Fruit fly (Drosophila melanogaster): Measurements from ENCODE around the gene CG4382.

CG4382 gene

DNA sequence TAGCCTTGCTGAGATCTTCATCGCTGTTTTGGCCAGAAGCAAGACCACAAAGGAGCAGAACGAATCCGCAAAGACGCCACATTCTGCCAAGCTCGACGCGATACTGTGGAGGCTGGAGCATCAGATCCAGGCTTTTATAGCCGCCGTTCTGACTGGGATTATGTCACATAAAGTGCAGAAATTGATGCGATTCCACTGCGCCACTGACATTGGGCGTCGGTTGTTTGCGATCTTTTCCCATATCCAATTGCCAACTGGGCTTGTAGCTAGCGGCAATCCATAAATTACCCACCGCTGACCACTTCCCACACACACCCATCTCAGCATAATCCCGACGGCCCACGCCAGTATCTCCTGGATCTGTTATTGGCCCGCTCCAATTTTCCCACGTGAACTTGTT, at the start of gene CG4382:
Gene CG4382, minus strand, starts transcription at position 101 of the 400 bp plus-strand sequence.
- TF ChIP-seq h (optimal IDR thresholded peaks at IDR 0.05) (no peak), ttk (optimal IDR thresholded peaks at IDR 0.05) (no peak), insv (optimal IDR thresholded peaks at IDR 0.05) (no peak), psq (optimal IDR thresholded peaks at IDR 0.05) (no peak), Myc (optimal IDR thresholded peaks at IDR 0.05) (no peak), Sin3A (optimal IDR thresholded peaks at IDR 0.05) (no peak)

DNA sequence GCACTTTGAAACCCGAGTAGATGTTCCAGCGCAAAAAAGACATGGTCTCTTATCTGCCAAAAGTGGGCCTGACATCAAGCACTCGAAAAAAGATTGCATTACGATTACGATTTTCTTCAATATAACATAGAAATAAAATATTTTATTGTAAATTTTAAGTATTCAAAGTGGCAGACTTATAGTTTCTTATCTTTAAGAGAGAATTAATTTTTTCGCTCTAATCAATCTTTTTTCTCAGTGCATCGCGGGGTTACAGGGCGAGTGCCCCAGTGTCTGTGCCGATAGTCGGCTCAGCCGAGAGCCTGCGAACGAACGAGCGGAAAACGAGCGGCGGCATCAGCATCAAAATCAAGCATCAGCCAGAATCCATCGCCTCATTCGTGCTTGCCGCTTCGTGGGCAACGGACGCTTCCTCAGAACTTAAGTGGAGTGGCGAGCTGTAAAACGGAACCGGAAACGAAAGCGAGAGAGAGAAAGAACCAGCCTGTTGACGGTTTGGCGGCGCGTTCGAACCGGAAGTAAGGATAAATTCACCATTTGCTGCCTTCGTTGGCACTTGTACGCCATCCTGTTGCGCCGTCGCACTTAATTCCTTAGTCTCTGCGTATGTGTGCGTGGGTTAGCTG, 33.3 kb upstream of the CG4382 start, which contains the start of gene Apoltp:
Gene Apoltp, plus strand, starts transcription at position 369 of the 626 bp plus-strand sequence.
- TF ChIP-seq insv (optimal IDR thresholded peaks at IDR 0.05) (no peak), Myc (optimal IDR thresholded peaks at IDR 0.05) (no peak)

DNA sequence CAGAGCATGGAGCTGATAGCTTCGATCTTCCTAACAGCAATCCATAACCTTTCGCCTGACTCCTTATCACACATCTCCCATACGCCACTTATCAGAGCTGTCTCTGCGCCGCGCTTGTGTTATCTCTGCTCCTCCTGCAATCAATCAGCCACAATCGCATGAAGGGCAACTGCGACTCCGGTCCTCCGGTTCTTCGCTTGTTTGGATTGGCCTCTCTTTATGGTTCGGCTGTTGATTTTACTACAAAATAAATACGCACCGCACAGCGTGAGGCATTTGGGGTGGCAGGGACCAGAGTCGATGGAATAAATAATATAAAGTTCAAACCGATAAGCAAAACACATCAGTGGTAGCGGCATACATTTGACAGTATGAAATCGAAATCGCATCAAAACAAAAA, 32.4 kb upstream of the CG4382 start:
- TF ChIP-seq insv (optimal IDR thresholded peaks at IDR 0.05): no peak
- no peak for TF ChIP-seq Sin3A (optimal IDR thresholded peaks at IDR 0.05)

dm6 chr2L:9625185-9625584, 24.5 kb upstream of the CG4382 start, which contains the start of gene CG31882:
CG31882 (minus strand) TSS chr2L:9625285.
- TF ChIP-seq psq (optimal IDR thresholded peaks at IDR 0.05) (no peak), Sin3A (optimal IDR thresholded peaks at IDR 0.05) (no peak), ttk (optimal IDR thresholded peaks at IDR 0.05) (no peak), Myc (optimal IDR thresholded peaks at IDR 0.05) (no peak), insv (optimal IDR thresholded peaks at IDR 0.05) (no peak), h (optimal IDR thresholded peaks at IDR 0.05) (no peak)

dm6 chr2L:9619925-9620324, 19.3 kb upstream of the CG4382 start:
- no peak for TF ChIP-seq psq (optimal IDR thresholded peaks at IDR 0.05)
- no peak for TF ChIP-seq h (optimal IDR thresholded peaks at IDR 0.05)
- TF ChIP-seq Myc (optimal IDR thresholded peaks at IDR 0.05): no peak
- TF ChIP-seq insv (optimal IDR thresholded peaks at IDR 0.05): no peak
- no peak for TF ChIP-seq Sin3A (optimal IDR thresholded peaks at IDR 0.05)
- no peak for TF ChIP-seq ttk (optimal IDR thresholded peaks at IDR 0.05)

DNA sequence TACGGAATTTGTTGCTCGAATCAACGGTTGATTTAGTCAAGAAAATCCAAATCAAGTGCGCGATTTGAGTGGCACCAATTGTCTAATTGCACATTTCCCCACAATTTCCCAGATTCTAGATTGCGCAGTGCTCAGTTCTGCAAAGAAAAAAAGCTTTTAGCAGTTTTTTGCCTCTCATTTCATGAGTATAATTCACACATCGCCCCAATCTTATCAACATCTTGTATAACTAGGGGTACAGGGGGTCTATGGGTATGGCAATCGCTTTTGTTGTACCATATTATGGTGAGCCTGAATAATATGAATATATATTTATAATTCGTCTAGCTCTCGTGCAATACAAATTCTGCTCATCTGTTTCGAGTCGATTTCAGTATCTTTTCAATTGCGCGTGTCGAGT, 18.2 kb upstream of the CG4382 start:
- no peak for TF ChIP-seq h (optimal IDR thresholded peaks at IDR 0.05)
- TF ChIP-seq Myc (optimal IDR thresholded peaks at IDR 0.05): no peak
- TF ChIP-seq ttk (optimal IDR thresholded peaks at IDR 0.05): no peak
- TF ChIP-seq insv (optimal IDR thresholded peaks at IDR 0.05): no peak
- no peak for TF ChIP-seq Sin3A (optimal IDR thresholded peaks at IDR 0.05)
- no peak for TF ChIP-seq psq (optimal IDR thresholded peaks at IDR 0.05)

dm6 chr2L:9617908-9618307, 17.2 kb upstream of the CG4382 start:
- no peak for TF ChIP-seq psq (optimal IDR thresholded peaks at IDR 0.05)
- TF ChIP-seq h (optimal IDR thresholded peaks at IDR 0.05): no peak
- TF ChIP-seq ttk (optimal IDR thresholded peaks at IDR 0.05): no peak
- no peak for TF ChIP-seq Myc (optimal IDR thresholded peaks at IDR 0.05)
- no peak for TF ChIP-seq Sin3A (optimal IDR thresholded peaks at IDR 0.05)
- TF ChIP-seq insv (optimal IDR thresholded peaks at IDR 0.05): no peak

dm6 chr2L:9616654-9617053, 16.0 kb upstream of the CG4382 start:
- no peak for TF ChIP-seq Myc (optimal IDR thresholded peaks at IDR 0.05)
- TF ChIP-seq insv (optimal IDR thresholded peaks at IDR 0.05): no peak
- TF ChIP-seq psq (optimal IDR thresholded peaks at IDR 0.05): no peak
- no peak for TF ChIP-seq ttk (optimal IDR thresholded peaks at IDR 0.05)
- no peak for TF ChIP-seq h (optimal IDR thresholded peaks at IDR 0.05)
- no peak for TF ChIP-seq Sin3A (optimal IDR thresholded peaks at IDR 0.05)

DNA sequence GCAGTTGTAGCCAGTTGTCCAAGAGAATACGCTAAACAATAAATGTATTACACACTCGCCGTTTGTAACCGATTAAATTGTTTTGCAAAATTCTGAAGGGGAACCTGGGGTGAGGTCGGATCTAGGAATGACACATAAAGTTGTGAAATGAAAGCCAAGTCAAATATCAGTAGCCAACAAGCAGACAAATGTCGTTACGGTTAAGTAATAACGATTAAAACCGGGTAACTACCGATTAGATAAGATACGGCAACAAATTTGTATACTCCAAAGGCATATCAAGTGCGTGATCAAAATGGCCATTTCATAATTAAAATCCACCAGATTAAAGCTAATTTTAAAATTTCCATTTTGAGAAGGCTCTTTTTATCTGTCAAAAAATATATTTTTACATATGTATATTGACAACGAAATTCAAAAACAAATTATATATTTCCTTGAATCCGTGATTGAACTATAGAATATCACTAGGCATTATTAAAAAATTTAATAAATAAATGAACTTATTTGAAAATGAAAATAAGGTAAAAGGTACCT, 15.4 kb upstream of the CG4382 start, which contains the start of gene GlcAT-S:
Gene GlcAT-S, plus strand, starts transcription at position 487 of the 537 bp plus-strand sequence.
- TF ChIP-seq psq (optimal IDR thresholded peaks at IDR 0.05): no peak
- TF ChIP-seq ttk (optimal IDR thresholded peaks at IDR 0.05): no peak
- no peak for TF ChIP-seq Sin3A (optimal IDR thresholded peaks at IDR 0.05)
- TF ChIP-seq Myc (optimal IDR thresholded peaks at IDR 0.05): no peak
- TF ChIP-seq h (optimal IDR thresholded peaks at IDR 0.05): no peak
- no peak for TF ChIP-seq insv (optimal IDR thresholded peaks at IDR 0.05)

DNA sequence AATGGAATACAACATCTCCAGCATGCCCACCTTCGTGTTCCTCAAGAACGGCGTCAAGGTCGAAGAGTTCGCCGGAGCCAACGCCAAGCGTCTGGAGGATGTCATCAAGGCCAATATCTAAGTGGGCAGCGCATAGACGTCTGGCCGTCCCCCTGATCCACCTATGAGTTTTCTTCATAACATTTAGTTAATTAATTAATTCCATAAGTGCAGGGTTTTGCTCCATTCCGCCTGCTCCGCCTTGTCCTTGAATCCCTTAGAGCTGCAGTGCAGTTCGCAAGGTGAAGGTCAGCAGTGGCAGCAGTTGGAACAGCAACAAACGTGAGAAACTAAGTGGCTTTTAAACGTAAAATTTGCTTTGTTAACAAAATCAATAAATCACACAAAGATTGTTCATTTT, 14.9 kb upstream of the CG4382 start:
- TF ChIP-seq psq (optimal IDR thresholded peaks at IDR 0.05) (no peak), Sin3A (optimal IDR thresholded peaks at IDR 0.05) (no peak), ttk (optimal IDR thresholded peaks at IDR 0.05) (no peak), h (optimal IDR thresholded peaks at IDR 0.05) (no peak), Myc (optimal IDR thresholded peaks at IDR 0.05) (no peak), insv (optimal IDR thresholded peaks at IDR 0.05) (no peak)

DNA sequence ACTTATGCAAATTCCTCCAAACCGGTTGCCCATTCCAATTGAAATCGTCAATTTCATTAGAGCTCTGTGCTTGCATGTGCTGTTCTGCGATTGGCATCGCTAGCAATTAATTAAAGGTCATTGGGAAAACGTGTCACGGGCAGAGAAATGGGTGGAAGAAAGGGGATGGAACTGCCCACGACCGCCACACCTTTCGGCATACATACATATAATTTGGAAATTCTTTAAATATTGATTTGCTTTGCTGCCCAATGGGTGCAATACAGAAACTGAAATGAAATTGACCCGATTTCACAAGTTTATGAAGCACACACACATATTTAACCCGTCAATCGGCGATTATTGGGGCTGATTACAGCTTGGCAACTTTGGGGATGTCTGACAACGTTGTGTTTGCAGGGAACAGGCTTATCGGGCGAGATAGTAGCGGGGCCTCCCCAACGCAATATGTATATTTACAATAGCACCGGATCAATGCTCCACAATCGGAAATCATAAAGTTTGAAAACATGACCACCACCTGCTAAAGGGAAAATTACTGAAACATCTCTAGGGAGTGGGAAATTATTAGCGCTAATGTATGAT, 14.1 kb upstream of the CG4382 start:
- no peak for TF ChIP-seq insv (optimal IDR thresholded peaks at IDR 0.05)

dm6 chr2L:9613922-9614321, 13.2 kb upstream of the CG4382 start:
- TF ChIP-seq h (optimal IDR thresholded peaks at IDR 0.05) (no peak), Sin3A (optimal IDR thresholded peaks at IDR 0.05) (no peak), insv (optimal IDR thresholded peaks at IDR 0.05) (no peak), psq (optimal IDR thresholded peaks at IDR 0.05) (no peak), ttk (optimal IDR thresholded peaks at IDR 0.05) (no peak), Myc (optimal IDR thresholded peaks at IDR 0.05) (no peak)
